Worm (Caenorhabditis elegans) whole organism, L4/young adult: ENCODE data around the gene srxa-15.

Experiments
- W03F9.2 ChIP-seq: fragments of 150-350 bp; optimal IDR thresholded peaks from 2 replicates; lab custom pipeline; 2014; ENCODE audit warnings: missing biosample characterization, missing genetic modification characterization
- him-1 ChIP-seq: sonication (generic microtip); optimal IDR thresholded peaks from 2 replicates; lab custom pipeline; 2016; ENCODE audit warnings: missing genotype, missing genetic modification reagents, missing genetic modification characterization, missing compliant biosample characterization

ce11 chrV:20651923-20652322, 9.9 kb downstream of the srxa-15 start:
- TF ChIP-seq him-1 (no peak), W03F9.2 (tag; lab: Kevin White, UChicago) (no peak)
